Worm (Caenorhabditis elegans) whole organism, mixed stage, embryonic: ENCODE results near the gene pqn-35.

Experiments used
- elt-1 ChIP-seq: sonication (generic microtip); optimal IDR thresholded peaks from 2 replicates; lab custom pipeline; 2017; ENCODE audit warnings: missing genetic modification characterization, mild to moderate bottlenecking, missing compliant biosample characterization, antibody characterized with exemption, moderate library complexity, borderline replicate concordance; ENCODE audit not compliant: insufficient read depth
- elt-3 ChIP-seq: fragments of 150-350 bp; optimal IDR thresholded peaks from 2 replicates; lab custom pipeline; 2014; ENCODE audit warnings: missing biosample characterization, missing genetic modification characterization
- unc-62 ChIP-seq: fragments of 150-350 bp; optimal IDR thresholded peaks from 2 replicates; lab custom pipeline; 2014; ENCODE audit warnings: missing biosample characterization, missing genetic modification reagents, missing genetic modification characterization

ce11 chrII:4571868-4572267 lies 40.9 kb upstream of the pqn-35 start, which contains the start of gene vab-1:
- TF ChIP-seq unc-62 (GFP tag; lab: Kevin White, UChicago) (no peak), elt-3 (tag; lab: Kevin White, UChicago) (no peak), elt-1 (tag; lab: Kevin White, UChicago) (no peak)
